Worm (Caenorhabditis elegans): ENCODE results near the gene rap-1.

DNA sequence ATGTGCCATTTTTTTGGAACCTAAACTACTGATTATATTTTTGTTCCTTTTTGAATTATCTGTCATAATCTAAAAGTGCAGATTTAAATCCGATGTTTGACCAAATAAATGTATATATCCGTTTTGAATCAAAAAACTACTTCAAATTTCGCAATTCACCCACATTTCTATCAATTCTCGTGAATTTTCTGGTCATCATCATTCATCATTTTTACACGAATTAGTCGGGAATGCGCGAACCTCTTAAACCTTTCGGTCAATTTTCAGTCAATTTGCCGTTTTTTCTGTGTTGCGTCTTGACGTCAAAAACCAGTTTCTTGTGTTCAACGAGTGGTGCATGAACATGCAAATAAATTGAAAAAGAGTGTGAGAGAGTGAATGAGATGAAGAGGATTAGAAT is 35.4 kb upstream of the rap-1 start:
- TF ChIP-seq dao-5 (tag; optimal IDR thresholded peaks at IDR 0.05) (no peak), W03F9.2 (tag; optimal IDR thresholded peaks at IDR 0.05) (no peak), him-1 (tag; optimal IDR thresholded peaks at IDR 0.05) (no peak)

Measured in whole organism, L4/young adult.